Fruit fly (Drosophila melanogaster) whole organism: Measurements from ENCODE around the gene CG3679.

ENCODE experiments used
- CG8478 ChIP-seq: fragments of >200 bp; optimal IDR thresholded peaks from 2 replicates; lab custom pipeline; 2018; ENCODE audit warnings: inconsistent platforms
- Dll ChIP-seq: fragments of >200 bp; optimal IDR thresholded peaks from 2 replicates; lab custom pipeline; 2017
- EcR ChIP-seq, 2 experiments: fragments of >200 bp; optimal IDR thresholded peaks; 2 replicates each; lab custom pipeline; 2017; ENCODE audit warnings: missing biosample characterization in 2 of 2, missing genetic modification characterization in 2 of 2, missing genetic modification reagents in 2 of 2
- pan ChIP-seq: fragments of >200 bp; optimal IDR thresholded peaks from 2 replicates; lab custom pipeline; 2017
- psq ChIP-seq: fragments of >200 bp; optimal IDR thresholded peaks from 2 replicates; lab custom pipeline; 2017
- usp ChIP-seq: fragments of >200 bp; optimal IDR thresholded peaks from 2 replicates; lab custom pipeline; 2017; ENCODE audit warnings: missing biosample characterization, missing genetic modification characterization, mixed read lengths

Gene CG3679

DNA sequence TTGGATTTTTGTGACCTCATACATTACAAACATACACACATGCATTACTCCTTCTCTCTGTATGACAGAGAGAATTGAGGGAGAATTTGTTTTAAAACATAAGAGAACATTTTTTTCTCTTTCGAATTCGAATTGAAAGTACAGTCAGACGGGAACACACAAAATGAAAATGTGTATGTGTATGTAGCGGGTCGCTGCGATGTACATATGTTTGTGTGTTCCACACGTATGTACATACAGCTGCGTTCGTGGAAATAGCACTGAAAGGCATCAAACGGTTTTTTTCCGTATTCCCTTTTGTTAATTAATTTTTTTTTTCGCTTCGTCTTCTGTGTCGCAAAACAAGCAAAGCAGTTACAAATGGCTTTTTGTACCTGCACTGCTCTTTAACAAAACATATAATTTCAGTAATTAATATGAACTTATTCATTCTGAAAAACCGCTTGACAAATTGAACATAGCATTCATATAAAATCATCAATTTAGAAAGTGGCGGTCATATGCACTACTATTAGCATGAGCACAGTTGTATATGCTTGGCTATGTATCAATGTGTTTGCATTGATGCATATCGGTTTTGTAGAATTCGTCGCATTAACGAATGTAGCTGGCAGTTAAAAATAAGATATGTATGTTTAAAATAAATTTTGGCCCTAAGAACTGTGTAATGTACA, 29.1 kb downstream of the CG3679 start:
- no peak for TF ChIP-seq Dll
- no peak for TF ChIP-seq EcR (GFP tag; optimal IDR thresholded peaks at IDR 0.05; lab: Kevin White, UChicago)
- TF ChIP-seq CG8478 (lab: Kevin White, UChicago): no peak
- TF ChIP-seq usp: no peak
- no peak for TF ChIP-seq psq (lab: Kevin White, UChicago)
- no peak for TF ChIP-seq pan

DNA sequence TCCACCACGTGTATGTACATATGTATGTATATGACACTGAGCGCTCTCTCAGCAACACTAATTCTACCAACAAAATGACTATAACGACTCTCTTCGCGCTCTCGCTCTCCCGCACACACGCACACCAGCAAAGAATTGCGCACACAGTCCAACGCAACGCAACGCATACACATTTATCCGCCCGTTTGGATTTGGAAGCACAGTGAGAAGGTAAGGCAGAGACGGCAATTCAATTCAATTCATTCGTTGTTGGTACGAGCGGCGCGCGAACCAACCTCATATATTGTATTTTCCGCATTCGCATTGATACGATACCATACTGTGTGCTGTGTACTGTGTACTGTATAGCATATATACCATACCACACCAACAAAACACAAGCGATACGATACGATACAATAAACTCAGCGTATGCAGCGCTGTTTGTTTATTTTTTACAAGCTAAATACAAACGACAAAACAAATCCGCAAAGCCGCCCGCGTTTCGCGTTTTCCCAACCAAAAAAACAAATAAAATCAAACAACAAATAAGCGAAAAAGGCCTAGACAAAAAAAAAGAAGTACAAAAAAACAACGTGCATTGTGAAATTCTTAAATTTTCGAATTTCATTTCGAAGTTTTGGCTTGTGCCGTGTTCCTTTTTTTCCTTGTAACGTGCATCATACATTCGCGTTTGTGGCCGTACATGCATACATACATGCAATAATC, 29.9 kb downstream of the CG3679 start, which contains the start of the genes CG9921 and Dsp1:
TSS of gene CG9921 (minus strand) at position 167 of the 708 bp plus-strand sequence.
TSS of gene Dsp1 (plus strand) at position 179 of the 708 bp plus-strand sequence.
- TF ChIP-seq CG8478 (lab: Kevin White, UChicago) (no peak), pan (no peak), EcR (GFP tag; optimal IDR thresholded peaks at IDR 0.05; lab: Kevin White, UChicago) (no peak), usp (no peak), Dll (no peak), psq (lab: Kevin White, UChicago) (no peak)

DNA sequence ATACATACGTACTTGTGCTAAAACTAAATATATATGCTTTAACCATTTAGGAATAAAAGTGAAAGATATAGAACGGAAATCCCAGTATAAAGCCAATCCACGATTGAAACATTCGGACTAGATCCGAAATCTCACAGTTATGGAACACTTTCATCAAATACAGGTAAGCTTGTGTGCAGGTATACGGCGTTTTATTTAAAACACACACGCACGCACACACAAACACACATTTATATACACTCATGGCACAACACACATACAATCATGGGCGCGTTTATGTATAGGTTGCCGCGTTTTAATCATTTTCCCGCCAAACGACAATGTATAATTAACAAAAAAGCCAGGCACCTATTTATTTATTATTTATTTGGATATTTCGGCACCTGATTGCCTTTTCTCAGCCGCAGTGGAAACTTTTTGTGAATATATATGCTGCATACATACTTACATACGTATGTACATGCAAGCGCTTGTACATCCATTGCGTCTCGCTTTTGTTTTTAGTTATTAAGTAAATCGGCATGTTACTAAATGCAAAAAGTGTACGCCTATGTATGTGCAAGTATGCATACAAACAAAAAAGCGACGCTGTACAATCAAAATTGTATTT, 30.7 kb downstream of the CG3679 start:
- TF ChIP-seq usp (no peak), psq (lab: Kevin White, UChicago) (no peak), CG8478 (lab: Kevin White, UChicago) (no peak), EcR (GFP tag; optimal IDR thresholded peaks at IDR 0.05; lab: Kevin White, UChicago) (no peak), pan (no peak), Dll (no peak)

- no peak for TF ChIP-seq CG8478 (lab: Kevin White, UChicago)
- TF ChIP-seq Dll: no peak
- TF ChIP-seq psq (lab: Kevin White, UChicago): no peak
- no peak for TF ChIP-seq pan
- no peak for TF ChIP-seq usp
- TF ChIP-seq EcR (GFP tag; optimal IDR thresholded peaks at IDR 0.05; lab: Kevin White, UChicago): no peak
Measured at dm6 chrX:16335107-16335642, 31.5 kb downstream of the CG3679 start.

- TF ChIP-seq CG8478 (lab: Kevin White, UChicago) (no peak), pan (no peak), Dll (no peak), usp (no peak), psq (lab: Kevin White, UChicago) (no peak), EcR (GFP tag; optimal IDR thresholded peaks at IDR 0.05; lab: Kevin White, UChicago) (no peak)
Measured at dm6 chrX:16350062-16350461, 46.4 kb downstream of the CG3679 start, which contains the start of gene sl. TSS of gene sl (plus strand) at chrX:16350315.
